Worm (Caenorhabditis elegans): ENCODE measurements around the gene tat-1.

DNA sequence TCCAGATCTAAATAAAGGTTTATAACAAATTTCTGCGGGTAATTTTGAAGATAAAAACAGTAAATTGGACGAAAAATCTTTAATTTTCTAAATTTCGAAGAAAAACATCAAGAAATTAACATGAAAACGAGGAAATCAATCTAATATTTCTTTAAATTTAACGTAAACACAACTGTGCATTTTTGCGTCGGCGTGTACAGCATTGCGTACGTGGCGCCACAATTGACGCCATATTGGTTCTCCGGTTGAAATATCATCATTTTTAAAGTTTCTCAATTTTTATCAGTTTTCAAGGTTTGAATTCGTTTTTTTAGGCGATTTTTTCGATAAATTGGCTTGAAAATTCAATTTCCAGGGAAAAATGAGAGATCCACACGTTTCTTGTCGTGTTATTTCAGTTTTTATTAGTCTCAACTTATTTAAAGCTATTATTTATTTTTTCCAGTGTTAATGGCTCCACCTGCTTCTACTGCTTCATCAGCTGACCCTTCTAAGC, 51.5 kb downstream of the tat-1 start, which contains the start of gene rpt-6:
- TF ChIP-seq ces-1 (GFP tag; optimal IDR thresholded peaks at IDR 0.05) (no peak), zip-11 (GFP tag; IDR thresholded peaks at IDR 0.05) (no peak), unc-62 (GFP tag; optimal IDR thresholded peaks at IDR 0.05 in 1 of 2) (peak in 1 of 2 experiments; percentile 94), unc-62 (tag; optimal IDR thresholded peaks at IDR 0.05) (no peak), nhr-25 (tag; optimal IDR thresholded peaks at IDR 0.05; ENCODE audit: borderline replicate concordance, insufficient read depth) (no peak)
